Worm (Caenorhabditis elegans): ENCODE results near the gene K02F3.12.

The K02F3.12 gene

ce11 chrIII:887874-888299, 31.5 kb downstream of the K02F3.12 start (continued):
- TF ChIP-seq Y56A3A.18 (GFP tag; IDR thresholded peaks at IDR 0.05) (no peak), tbx-9 (tag; optimal IDR thresholded peaks at IDR 0.05; ENCODE audit: borderline replicate concordance) (no peak), Y53G8AR.9 (GFP tag; conservative IDR thresholded peaks at IDR 0.05) (0 out of 2 replicates have a peak, but pooled peaks have one; percentile 30), ceh-79 (tag; optimal IDR thresholded peaks at IDR 0.05) (no peak), lsl-1 (GFP tag; optimal IDR thresholded peaks at IDR 0.05) (no peak), ama-1 (optimal IDR thresholded peaks at IDR 0.05) (no peak), ama-1 (GFP tag; optimal IDR thresholded peaks at IDR 0.05) (no peak), ets-4 (GFP tag; optimal IDR thresholded peaks at IDR 0.05) (no peak), F22D6.2 (tag; optimal IDR thresholded peaks at IDR 0.05) (no peak), nhr-120 (GFP tag; IDR thresholded peaks at IDR 0.05) (no peak), repo-1 (tag; optimal IDR thresholded peaks at IDR 0.05) (no peak), hsf-1 (GFP tag; IDR thresholded peaks at IDR 0.05) (no peak), nhr-90 (tag; optimal IDR thresholded peaks at IDR 0.05) (peak; percentile 9), him-1 (tag; optimal IDR thresholded peaks at IDR 0.05) (no peak), zim-3 (tag; optimal IDR thresholded peaks at IDR 0.05) (no peak), ccch-3 (GFP tag; optimal IDR thresholded peaks at IDR 0.05) (no peak), lin-26 (GFP tag; IDR thresholded peaks at IDR 0.05) (peak; percentile 74; the same call in 1 of the 2 replicates), rec-8 (tag; optimal IDR thresholded peaks at IDR 0.05) (no peak), let-526 (GFP tag; IDR thresholded peaks at IDR 0.05) (no peak), ceh-58 (GFP tag; IDR thresholded peaks at IDR 0.05) (no peak), atf-7 (tag; optimal IDR thresholded peaks at IDR 0.05) (no peak), F33H1.4 (GFP tag; IDR thresholded peaks at IDR 0.05) (no peak), ceh-100 (GFP tag; IDR thresholded peaks at IDR 0.05) (no peak), F37B4.10 (GFP tag; IDR thresholded peaks at IDR 0.05) (no peak), lin-35 (GFP tag; optimal IDR thresholded peaks at IDR 0.05) (peak in 1 of 3 experiments; percentile 41), unc-62 (GFP tag; optimal IDR thresholded peaks at IDR 0.05) (no peak), cebp-1 (GFP tag; IDR thresholded peaks at IDR 0.05) (no peak), cebp-1 (tag; optimal IDR thresholded peaks at IDR 0.05) (peak; percentile 76), snpc-3.4 (tag; optimal IDR thresholded peaks at IDR 0.05) (no peak), unc-130 (GFP tag; optimal IDR thresholded peaks at IDR 0.05) (no peak), attf-3 (GFP tag; conservative IDR thresholded peaks at IDR 0.05) (0 out of 2 replicates have a peak, but pooled peaks have one; percentile 26), lin-40 (tag; optimal IDR thresholded peaks at IDR 0.05) (peak; percentile 76), die-1 (tag; optimal IDR thresholded peaks at IDR 0.05) (no peak), nfya-1 (tag; optimal IDR thresholded peaks at IDR 0.05; ENCODE audit: borderline replicate concordance, insufficient read depth) (no peak), athp-1 (tag; optimal IDR thresholded peaks at IDR 0.05) (no peak)

DNA sequence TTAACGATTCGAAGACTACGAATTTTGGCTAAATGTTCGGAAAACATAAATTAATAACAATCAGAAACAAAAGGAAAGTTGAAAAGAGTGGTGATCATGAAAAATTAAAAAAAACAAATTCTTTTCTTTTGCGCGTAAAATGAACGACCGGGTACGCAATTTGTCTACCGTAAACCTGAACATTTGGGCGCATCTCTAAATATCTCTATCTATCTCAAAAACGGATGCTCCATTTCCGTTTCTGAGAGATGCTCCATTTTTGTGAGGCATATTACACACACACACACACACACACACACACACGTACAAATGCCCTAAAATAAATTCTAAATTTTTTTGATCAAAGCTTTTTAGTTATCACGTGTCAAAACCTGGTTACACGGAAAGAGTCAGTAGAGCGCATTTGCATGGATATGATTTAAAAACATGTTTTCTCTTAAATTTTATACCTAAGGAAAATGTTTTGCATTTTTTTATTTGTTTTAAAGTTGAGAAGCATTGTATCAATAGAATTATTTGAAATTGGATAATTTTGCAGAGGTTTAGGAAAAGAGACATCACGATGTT, 32.7 kb downstream of the K02F3.12 start:
- no peak for TF ChIP-seq hrde-1 (tag; optimal IDR thresholded peaks at IDR 0.05; ENCODE audit: borderline replicate concordance)
- no peak for TF ChIP-seq madf-8 (GFP tag; conservative IDR thresholded peaks at IDR 0.05)
- TF ChIP-seq attf-5 (GFP tag; optimal IDR thresholded peaks at IDR 0.05) = peak; percentile 30
- TF ChIP-seq efl-1 (GFP tag; optimal IDR thresholded peaks at IDR 0.05) = peak; percentile 10
- TF ChIP-seq lsl-1 (GFP tag; optimal IDR thresholded peaks at IDR 0.05) = peak; percentile 64
- TF ChIP-seq ceh-27 (GFP tag; optimal IDR thresholded peaks at IDR 0.05) = no peak
- no peak for TF ChIP-seq B0336.3 (GFP tag; IDR thresholded peaks at IDR 0.05)
- no peak for TF ChIP-seq F49E8.2 (tag; optimal IDR thresholded peaks at IDR 0.05; ENCODE audit: insufficient read depth)

Measured in whole organism, young adult.